Worm (Caenorhabditis elegans) whole organism, L3 larva: ENCODE measurements around the gene K01A2.5.
"Not testable (repeated sequence)": the region's sequence is repeated elsewhere in the genome, so short reads cannot be mapped to it uniquely, and the experiment has no call there.

Experiments used
- R02D3.7 ChIP-seq: fragments of 150-350 bp; optimal IDR thresholded peaks from 2 replicates; lab custom pipeline; 2014; ENCODE audit warnings: missing biosample characterization, missing genetic modification characterization
- aly-2 ChIP-seq: fragments of 150-350 bp; optimal IDR thresholded peaks from 2 replicates; lab custom pipeline; 2014; ENCODE audit warnings: missing biosample characterization, missing genetic modification characterization
- ama-1 ChIP-seq: fragments of 150-350 bp; optimal IDR thresholded peaks from 2 replicates; lab custom pipeline; 2018
- ceh-16 ChIP-seq: sonication (generic microtip); optimal IDR thresholded peaks from 2 replicates; lab custom pipeline; 2017; ENCODE audit warnings: missing biosample characterization, missing genetic modification characterization
- daf-12 ChIP-seq: fragments of 150-350 bp; optimal IDR thresholded peaks from 2 replicates; lab custom pipeline; 2014; ENCODE audit warnings: missing biosample characterization, missing genetic modification reagents, missing genetic modification characterization
- egl-27 ChIP-seq: sonication (generic microtip); optimal IDR thresholded peaks from 4 replicates; lab custom pipeline; 2017; ENCODE audit warnings: missing biosample characterization, missing genetic modification reagents, missing genetic modification characterization
- egl-5 ChIP-seq: fragments of 150-350 bp; optimal IDR thresholded peaks from 2 replicates; lab custom pipeline; 2017; ENCODE audit warnings: missing biosample characterization, missing genetic modification reagents, missing genetic modification characterization, inconsistent platforms
- elt-1 ChIP-seq: fragments of 150-350 bp; optimal IDR thresholded peaks from 2 replicates; lab custom pipeline; 2014; ENCODE audit warnings: missing biosample characterization, missing genetic modification characterization
- elt-2 ChIP-seq: sonication (generic microtip); optimal IDR thresholded peaks from 2 replicates; lab custom pipeline; 2016; ENCODE audit warnings: missing genetic modification reagents, mild to moderate bottlenecking, missing genetic modification characterization, missing compliant biosample characterization
- elt-3 ChIP-seq, 3 experiments: fragments of 150-350 bp in 1 of 3; sonication (generic microtip) in 2 of 3; optimal IDR thresholded peaks; 2 replicates in 2 of 3; 4 replicates in 1 of 3; lab custom pipeline; 2014 to 2017; ENCODE audit warnings: missing biosample characterization in 3 of 3, missing genetic modification characterization in 3 of 3
- eor-1 ChIP-seq, 2 experiments: fragments of 150-350 bp; optimal IDR thresholded peaks; 2 replicates each; lab custom pipeline; 2014 to 2018; ENCODE audit warnings: missing biosample characterization in 2 of 2, missing genetic modification characterization in 2 of 2
- fkh-10 ChIP-seq: sonication (generic microtip); optimal IDR thresholded peaks from 2 replicates; lab custom pipeline; 2017; ENCODE audit warnings: missing biosample characterization, missing genetic modification reagents, missing genetic modification characterization
- fos-1 ChIP-seq: fragments of 150-350 bp; optimal IDR thresholded peaks from 2 replicates; lab custom pipeline; 2014; ENCODE audit warnings: missing biosample characterization, missing genetic modification characterization
- hmg-11 ChIP-seq: sonication (generic microtip); optimal IDR thresholded peaks from 2 replicates; lab custom pipeline; 2016; ENCODE audit warnings: missing genetic modification characterization, missing compliant biosample characterization
- lin-15B ChIP-seq: fragments of 150-350 bp; optimal IDR thresholded peaks from 2 replicates; lab custom pipeline; 2014; ENCODE audit warnings: missing biosample characterization, missing genetic modification characterization
- lsy-12 ChIP-seq: sonication (generic microtip); optimal IDR thresholded peaks from 2 replicates; lab custom pipeline; 2016; ENCODE audit warnings: mild to moderate bottlenecking, missing genetic modification characterization, missing compliant biosample characterization
- mdl-1 ChIP-seq: fragments of 150-350 bp; optimal IDR thresholded peaks from 2 replicates; lab custom pipeline; 2014; ENCODE audit warnings: missing biosample characterization, missing genetic modification characterization
- nfya-1 ChIP-seq: sonication (generic microtip); optimal IDR thresholded peaks from 2 replicates; lab custom pipeline; 2017; ENCODE audit warnings: missing genetic modification characterization, mild to moderate bottlenecking, missing compliant biosample characterization, antibody characterized with exemption, moderate library complexity; ENCODE audit not compliant: insufficient read depth
- nhr-11 ChIP-seq: fragments of 150-350 bp; optimal IDR thresholded peaks from 2 replicates; lab custom pipeline; 2014; ENCODE audit warnings: missing biosample characterization, missing genetic modification characterization
- nhr-25 ChIP-seq: sonication (generic microtip); optimal IDR thresholded peaks from 2 replicates; lab custom pipeline; 2017; ENCODE audit warnings: missing biosample characterization, missing genetic modification characterization
- nhr-77 ChIP-seq: fragments of 150-350 bp; optimal IDR thresholded peaks from 2 replicates; lab custom pipeline; 2014; ENCODE audit warnings: missing biosample characterization, missing genetic modification characterization
- pha-4 ChIP-seq: fragments of 150-350 bp; optimal IDR thresholded peaks from 2 replicates; lab custom pipeline; 2014; ENCODE audit warnings: missing biosample characterization, missing genetic modification reagents, missing genetic modification characterization
- snpc-4 ChIP-seq: fragments of 150-350 bp; optimal IDR thresholded peaks from 2 replicates; lab custom pipeline; 2014; ENCODE audit warnings: missing biosample characterization, missing genetic modification characterization
- unc-39 ChIP-seq: sonication (generic microtip); optimal IDR thresholded peaks from 4 replicates; lab custom pipeline; 2017; ENCODE audit warnings: missing biosample characterization, missing genetic modification characterization
- unc-62 ChIP-seq: fragments of 150-350 bp; sonication (generic microtip); optimal IDR thresholded peaks from 4 replicates; lab custom pipeline; 2014; ENCODE audit warnings: missing biosample characterization, missing genetic modification reagents, missing genetic modification characterization
- zag-1 ChIP-seq: fragments of 150-350 bp; optimal IDR thresholded peaks from 2 replicates; lab custom pipeline; 2014; ENCODE audit warnings: missing biosample characterization, missing genetic modification characterization
- ztf-11 ChIP-seq: fragments of 150-350 bp; optimal IDR thresholded peaks from 2 replicates; lab custom pipeline; 2014; ENCODE audit warnings: missing biosample characterization, missing genetic modification characterization

K01A2.5 gene

ce11 chrII:290282-290681 lies 10.8 kb upstream of the K01A2.5 start, which contains the start of gene djr-1.1:
djr-1.1 (plus strand) TSS chrII:290582.
- no peak for TF ChIP-seq elt-1 (tag; lab: Kevin White, UChicago)
- no peak for TF ChIP-seq fkh-10 (GFP tag; lab: Kevin White, UChicago)
- TF ChIP-seq nfya-1 (tag; lab: Kevin White, UChicago): no peak
- no peak for TF ChIP-seq hmg-11 (tag; lab: Kevin White, UChicago)
- no peak for TF ChIP-seq lsy-12
- TF ChIP-seq daf-12: no peak
- TF ChIP-seq aly-2 (tag; lab: Kevin White, UChicago): no peak

DNA sequence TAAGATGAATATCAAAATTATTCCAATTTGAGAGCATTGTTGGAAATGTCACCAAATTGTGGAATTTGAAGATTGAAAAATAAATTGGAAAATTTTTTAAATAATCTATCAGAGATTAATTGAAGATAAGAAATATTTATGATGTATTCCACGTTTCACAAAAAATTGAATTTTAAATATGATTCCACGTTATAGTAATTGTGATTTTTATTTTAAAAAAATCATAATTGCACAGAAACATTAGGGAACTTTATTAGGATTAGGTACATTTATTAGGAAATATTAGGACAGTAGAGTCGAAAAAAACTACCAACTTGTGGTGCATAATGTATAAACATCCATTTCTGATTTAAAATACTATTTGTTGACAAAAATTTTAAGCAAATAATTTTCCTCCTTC lies 6.5 kb upstream of the K01A2.5 start, which contains the start of gene B0432.11:
TSS of gene B0432.11 (minus strand) at position 101 of the 400 bp plus-strand sequence.
- TF ChIP-seq hmg-11 (tag; lab: Kevin White, UChicago): no peak

DNA sequence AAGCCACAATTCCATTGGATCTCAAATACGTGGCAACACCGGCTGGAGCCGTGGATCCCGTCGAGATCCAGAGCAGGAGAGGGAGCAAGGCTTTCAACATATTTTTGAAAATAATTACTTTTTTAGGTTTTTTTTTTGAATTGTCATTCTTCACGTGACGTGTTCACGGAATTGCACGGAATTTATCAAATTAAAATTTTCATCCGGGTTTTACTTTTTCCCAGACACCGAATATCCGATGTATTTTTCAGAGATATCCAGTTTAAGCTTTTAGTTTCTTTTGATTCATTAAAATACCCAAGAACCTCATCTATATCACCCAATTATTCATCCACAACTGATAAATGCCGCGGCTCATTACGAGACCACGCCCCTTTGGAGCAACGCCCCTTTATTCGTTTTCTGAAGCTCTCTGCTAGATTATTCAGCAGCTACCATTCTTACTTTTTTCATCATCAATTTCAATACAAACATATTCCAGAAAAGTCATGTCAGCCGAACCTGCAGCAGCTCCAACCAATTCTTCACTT lies 4.1 kb upstream of the K01A2.5 start, which contains the start of the genes clec-117 and B0432.1:
TSS of gene clec-117 (minus strand) at position 101 of the 530 bp plus-strand sequence.
TSS of gene B0432.1 (plus strand) at position 480 of the 530 bp plus-strand sequence.
- no peak for TF ChIP-seq pha-4 (tag; lab: Kevin White, UChicago)
- no peak for TF ChIP-seq unc-62 (GFP tag; lab: Kevin White, UChicago)
- no peak for TF ChIP-seq zag-1 (tag; lab: Kevin White, UChicago)
- no peak for TF ChIP-seq lsy-12
- TF ChIP-seq snpc-4 (tag; lab: Kevin White, UChicago): no peak
- TF ChIP-seq mdl-1 (tag; lab: Kevin White, UChicago): no peak
- no peak for TF ChIP-seq egl-27 (tag; lab: Kevin White, UChicago)
- TF ChIP-seq daf-12: no peak
- no peak for TF ChIP-seq nhr-77 (tag; lab: Kevin White, UChicago)
- TF ChIP-seq unc-39 (tag; lab: Kevin White, UChicago): no peak
- no peak for TF ChIP-seq elt-3 (tag; optimal IDR thresholded peaks at IDR 0.05; lab: Kevin White, UChicago)
- no peak for TF ChIP-seq lin-15B (tag; lab: Kevin White, UChicago)
- TF ChIP-seq ztf-11: no peak
- TF ChIP-seq fos-1 (tag; lab: Kevin White, UChicago): no peak
- TF ChIP-seq R02D3.7 (tag; lab: Kevin White, UChicago): no peak

DNA sequence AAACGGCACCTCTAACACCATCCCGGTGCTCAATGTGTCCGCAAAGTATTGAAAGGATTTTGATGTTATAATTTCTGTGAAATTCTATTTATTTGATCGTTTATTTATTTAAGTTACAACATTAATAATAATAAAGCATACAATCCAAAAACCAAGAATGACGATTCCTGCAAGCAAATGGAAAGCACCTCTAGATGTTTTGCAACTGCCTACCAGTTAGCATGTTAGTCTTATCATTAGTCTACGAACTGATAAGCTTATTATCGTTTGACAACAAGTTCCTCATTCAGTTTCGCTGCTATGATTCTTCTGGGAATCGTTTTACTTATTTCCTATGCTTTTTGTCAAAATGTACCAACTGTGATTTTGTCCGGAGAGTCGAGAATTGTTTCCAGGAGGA lies 1.4 kb upstream of the K01A2.5 start, which contains the start of gene K01A2.6:
TSS of gene K01A2.6 (plus strand) at position 301 of the 400 bp plus-strand sequence.
- TF ChIP-seq eor-1 (tag; optimal IDR thresholded peaks at IDR 0.05; lab: Kevin White, UChicago) (no peak), nhr-25 (tag; lab: Kevin White, UChicago) (no peak)

DNA sequence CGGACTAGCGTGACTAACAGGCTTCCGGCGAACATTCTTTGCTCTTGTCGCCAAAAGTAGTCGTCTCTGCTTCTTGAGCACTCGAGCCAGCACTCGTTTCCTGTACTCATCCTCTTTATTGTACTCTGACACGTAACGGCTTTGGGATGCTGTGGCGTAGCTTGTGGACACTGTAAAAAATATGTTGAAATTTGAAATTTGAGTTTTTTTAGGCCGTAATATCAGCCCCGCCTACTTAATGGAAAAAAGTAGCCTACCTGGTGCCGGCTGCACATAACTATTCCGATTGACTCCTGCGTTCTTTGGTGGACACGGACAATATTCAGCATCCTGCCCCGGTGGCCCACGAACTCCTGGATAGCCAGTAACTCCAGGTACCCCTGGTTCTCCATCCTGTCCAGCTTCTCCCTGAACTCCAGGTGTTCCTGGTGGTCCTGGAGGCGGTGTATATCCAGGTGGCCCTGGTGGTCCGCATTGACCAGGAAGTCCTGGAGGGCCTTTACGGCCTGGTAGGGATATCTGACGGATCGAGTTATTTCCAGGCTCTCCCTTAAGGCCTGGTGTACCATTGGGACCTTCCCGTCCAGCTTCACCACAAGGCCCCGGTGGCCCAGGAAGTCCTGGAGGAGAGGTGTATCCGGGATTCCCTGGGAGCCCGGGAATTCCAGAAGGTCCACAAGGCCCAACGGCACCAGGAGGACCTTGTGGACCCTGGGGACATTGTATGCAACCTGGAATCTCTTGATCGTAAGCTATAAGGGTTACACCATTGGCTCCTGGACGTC lies 3.0 kb downstream of the K01A2.5 start:
- no peak for TF ChIP-seq snpc-4 (tag; lab: Kevin White, UChicago)
- no peak for TF ChIP-seq ama-1

ce11 chrII:305645-306044 lies 4.6 kb downstream of the K01A2.5 start, which contains the start of gene col-69:
col-69 (minus strand) TSS chrII:305745.
- TF ChIP-seq elt-2 (tag; lab: Kevin White, UChicago) (peak; percentile 15), egl-5 (tag; lab: Kevin White, UChicago) (no peak)

DNA sequence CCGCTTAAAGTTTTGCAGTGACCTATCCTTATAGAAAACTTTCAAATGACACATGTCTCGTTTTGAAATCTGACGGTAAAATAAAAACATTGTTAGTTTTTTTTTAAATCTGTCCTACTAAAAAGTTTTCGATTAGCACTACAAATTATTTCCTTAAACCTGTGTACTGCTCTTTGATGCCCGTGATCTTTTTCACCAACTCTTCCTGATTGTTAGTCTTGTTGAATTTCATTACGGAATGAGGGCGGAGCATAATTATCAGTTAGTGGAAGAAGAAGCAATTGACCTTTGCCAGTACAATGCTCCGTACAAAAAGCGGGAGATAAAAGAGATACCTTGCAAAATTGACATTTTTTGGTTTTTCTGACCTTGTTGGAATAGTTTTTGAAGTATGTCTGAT lies 6.1 kb downstream of the K01A2.5 start, which contains the start of gene K01A2.4:
TSS of gene K01A2.4 (plus strand) at position 301 of the 400 bp plus-strand sequence.
- TF ChIP-seq ceh-16: no peak

DNA sequence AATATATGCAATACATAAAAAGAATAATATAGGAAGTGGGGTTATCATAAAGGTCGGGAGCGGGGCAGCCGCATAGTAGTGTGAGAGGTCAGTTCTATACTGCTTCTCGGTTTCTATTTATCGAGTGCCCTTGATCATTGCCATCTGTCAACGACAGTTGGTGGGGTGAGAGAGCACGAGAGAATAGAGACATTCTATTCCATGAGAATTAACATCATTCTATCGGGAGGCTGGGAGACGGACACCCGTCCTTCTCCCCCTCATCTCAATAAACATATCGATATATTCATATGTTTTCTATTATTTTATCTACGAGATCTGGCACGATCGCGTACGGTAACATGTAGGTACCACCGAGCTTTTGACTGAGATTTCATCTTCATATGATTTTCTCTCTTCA lies 11.0 kb downstream of the K01A2.5 start, which contains the start of gene mps-2:
TSS of gene mps-2 (minus strand) at position 101 of the 400 bp plus-strand sequence.
- not testable (repeated sequence) for TF ChIP-seq fkh-10 (GFP tag; lab: Kevin White, UChicago); fos-1 (tag; lab: Kevin White, UChicago); nhr-11 (tag; lab: Kevin White, UChicago)
